Worm (Caenorhabditis elegans) whole organism, early embryonic: ENCODE results near the gene H01G02.1.

Source experiments
- B0310.2 ChIP-seq: sonication (generic microtip); optimal IDR thresholded peaks from 2 replicates; lab custom pipeline; 2016; ENCODE audit warnings: mild to moderate bottlenecking, missing genetic modification characterization, missing compliant biosample characterization
- F13C5.2 ChIP-seq: sonication (generic microtip); optimal IDR thresholded peaks from 2 replicates; lab custom pipeline; 2017; ENCODE audit warnings: mild to moderate bottlenecking, missing genetic modification characterization, inconsistent platforms, missing compliant biosample characterization
- aly-1 ChIP-seq: sonication (generic microtip); optimal IDR thresholded peaks from 2 replicates; lab custom pipeline; 2016; ENCODE audit warnings: missing genetic modification characterization, missing compliant biosample characterization
- ama-1 ChIP-seq: fragments of 150-350 bp; optimal IDR thresholded peaks from 2 replicates; lab custom pipeline; 2014
- ceh-13 ChIP-seq: fragments of 200-800 bp; sonication (Bioruptor generic); optimal IDR thresholded peaks from 2 replicates; lab custom pipeline; 2018; ENCODE audit warnings: mild to moderate bottlenecking, missing genetic modification characterization, missing compliant biosample characterization
- ceh-36 ChIP-seq: sonication (generic microtip); optimal IDR thresholded peaks from 2 replicates; lab custom pipeline; 2016; ENCODE audit warnings: missing genetic modification characterization, inconsistent platforms, missing compliant biosample characterization
- ets-7 ChIP-seq: sonication (generic microtip); optimal IDR thresholded peaks from 2 replicates; lab custom pipeline; 2016; ENCODE audit warnings: missing genotype, missing genetic modification characterization, missing compliant biosample characterization
- flt-1 ChIP-seq: fragments of 200-800 bp; sonication (Bioruptor generic); IDR thresholded peaks from 2 replicates; pipeline ENCODE4 v1.3.6; 2022; ENCODE audit warnings: missing genetic modification characterization, missing compliant biosample characterization
- hmbx-1 ChIP-seq: sonication (generic microtip); optimal IDR thresholded peaks from 2 replicates; lab custom pipeline; 2016; ENCODE audit warnings: mild to moderate bottlenecking, missing genetic modification characterization, missing compliant biosample characterization
- hmg-4 ChIP-seq: fragments of 200-800 bp; sonication (Bioruptor generic); optimal IDR thresholded peaks from 2 replicates; lab custom pipeline; 2018; ENCODE audit warnings: mild to moderate bottlenecking, missing genetic modification characterization, missing compliant biosample characterization
- hnd-1 ChIP-seq: sonication (generic microtip); optimal IDR thresholded peaks from 2 replicates; lab custom pipeline; 2016; ENCODE audit warnings: missing genetic modification characterization, missing compliant biosample characterization
- pes-1 ChIP-seq: fragments of 200-800 bp; sonication (Bioruptor generic); IDR thresholded peaks from 2 replicates; pipeline ENCODE4 v1.3.6; 2022; ENCODE audit warnings: missing genetic modification reagents, missing genetic modification characterization, missing compliant biosample characterization
- scrt-1 ChIP-seq: fragments of 200-800 bp; sonication (Bioruptor generic); IDR thresholded peaks from 2 replicates; pipeline ENCODE4 v1.3.6; 2022; ENCODE audit warnings: missing genetic modification characterization, missing compliant biosample characterization
- sea-1 ChIP-seq: fragments of 200-800 bp; sonication (Bioruptor generic); conservative IDR thresholded peaks from 2 replicates; pipeline ENCODE4 v1.3.6; 2022; ENCODE audit warnings: missing genetic modification characterization, missing compliant biosample characterization
- tbx-11 ChIP-seq: fragments of 200-800 bp; sonication (Bioruptor generic); IDR thresholded peaks from 2 replicates; pipeline ENCODE4 v1.3.6; 2022; ENCODE audit warnings: missing genetic modification characterization, missing compliant biosample characterization
- tbx-37 ChIP-seq: fragments of 200-800 bp; sonication (Bioruptor generic); conservative IDR thresholded peaks from 2 replicates; pipeline ENCODE4 v1.3.6; 2022; ENCODE audit warnings: missing genetic modification reagents, missing genetic modification characterization, missing compliant biosample characterization
- tra-4 ChIP-seq: sonication (generic microtip); optimal IDR thresholded peaks from 2 replicates; lab custom pipeline; 2017; ENCODE audit warnings: missing genetic modification characterization, missing compliant biosample characterization

H01G02.1 gene

DNA sequence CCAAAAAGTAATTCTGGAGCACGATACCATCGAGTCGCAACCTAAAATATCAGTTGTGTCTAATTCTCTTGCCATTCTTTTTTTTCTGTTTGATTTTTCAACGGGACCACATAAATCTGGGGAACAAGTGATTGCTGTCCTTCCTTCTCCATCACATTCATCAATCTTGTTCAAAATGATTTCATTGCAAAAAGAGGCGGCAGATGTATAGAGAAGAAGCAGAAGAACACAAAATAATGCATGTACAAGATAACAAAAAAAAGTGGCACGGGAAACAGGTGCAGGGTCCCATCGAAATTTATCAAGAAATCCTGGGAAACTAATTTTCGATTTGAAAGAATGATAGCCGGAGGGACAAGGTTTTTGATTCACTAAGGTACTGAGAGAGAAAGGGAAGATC lies 4.7 kb downstream of the H01G02.1 start:
- TF ChIP-seq F13C5.2 (tag; lab: Kevin White, UChicago) (no peak), flt-1 (no peak)

ce11 chrIV:11796818-11797217 lies 7.1 kb downstream of the H01G02.1 start:
- no peak for TF ChIP-seq scrt-1 (GFP tag; lab: Robert Waterston, UW)

- TF ChIP-seq ets-7 (tag; lab: Kevin White, UChicago) (no peak), scrt-1 (GFP tag; lab: Robert Waterston, UW) (no peak), pes-1 (GFP tag; lab: Robert Waterston, UW) (no peak), hmbx-1 (tag; lab: Kevin White, UChicago) (no peak), tra-4 (tag; lab: Kevin White, UChicago) (no peak), ceh-36 (tag; lab: Kevin White, UChicago) (no peak), hmg-4 (GFP tag; lab: Kevin White, UChicago) (no peak), tbx-11 (GFP tag; lab: Robert Waterston, UW) (no peak), F13C5.2 (tag; lab: Kevin White, UChicago) (no peak), sea-1 (no peak), flt-1 (no peak), B0310.2 (tag; lab: Kevin White, UChicago) (no peak), hnd-1 (tag; lab: Kevin White, UChicago) (no peak), aly-1 (no peak), ceh-13 (GFP tag; lab: Kevin White, UChicago) (no peak), ama-1 (no peak), tbx-37 (GFP tag; lab: Robert Waterston, UW) (no peak)
Observed at ce11 chrIV:11795964-11796363, 8.0 kb downstream of the H01G02.1 start.

DNA sequence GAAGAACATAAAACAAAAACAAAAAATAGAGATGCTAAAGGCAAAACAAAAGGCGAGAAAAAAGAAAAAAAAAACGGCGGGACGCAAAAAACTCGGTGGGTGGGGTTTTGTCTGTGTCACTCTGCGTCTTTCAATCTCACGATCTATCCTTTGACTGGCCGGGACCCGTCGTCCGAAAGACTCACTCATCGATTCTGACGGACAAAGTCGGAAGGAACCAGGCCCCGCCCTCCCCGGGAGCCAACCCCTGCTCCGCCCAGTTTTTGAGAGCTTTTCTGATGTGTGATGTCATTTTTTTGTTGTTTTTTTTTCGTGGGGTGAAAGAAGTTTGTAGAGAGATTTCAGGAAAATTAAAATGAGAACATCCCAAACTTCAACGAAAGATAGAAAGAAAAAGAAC lies 10.8 kb downstream of the H01G02.1 start:
- no peak for TF ChIP-seq F13C5.2 (tag; lab: Kevin White, UChicago)
- no peak for TF ChIP-seq ets-7 (tag; lab: Kevin White, UChicago)
- no peak for TF ChIP-seq ceh-13 (GFP tag; lab: Kevin White, UChicago)
- no peak for TF ChIP-seq hmg-4 (GFP tag; lab: Kevin White, UChicago)
- TF ChIP-seq sea-1 = no peak
- no peak for TF ChIP-seq scrt-1 (GFP tag; lab: Robert Waterston, UW)
- no peak for TF ChIP-seq tbx-37 (GFP tag; lab: Robert Waterston, UW)
- TF ChIP-seq pes-1 (GFP tag; lab: Robert Waterston, UW) = no peak
- TF ChIP-seq flt-1 = no peak
- TF ChIP-seq hnd-1 (tag; lab: Kevin White, UChicago) = no peak
- no peak for TF ChIP-seq tbx-11 (GFP tag; lab: Robert Waterston, UW)
- TF ChIP-seq ceh-36 (tag; lab: Kevin White, UChicago) = no peak
- no peak for TF ChIP-seq hmbx-1 (tag; lab: Kevin White, UChicago)

DNA sequence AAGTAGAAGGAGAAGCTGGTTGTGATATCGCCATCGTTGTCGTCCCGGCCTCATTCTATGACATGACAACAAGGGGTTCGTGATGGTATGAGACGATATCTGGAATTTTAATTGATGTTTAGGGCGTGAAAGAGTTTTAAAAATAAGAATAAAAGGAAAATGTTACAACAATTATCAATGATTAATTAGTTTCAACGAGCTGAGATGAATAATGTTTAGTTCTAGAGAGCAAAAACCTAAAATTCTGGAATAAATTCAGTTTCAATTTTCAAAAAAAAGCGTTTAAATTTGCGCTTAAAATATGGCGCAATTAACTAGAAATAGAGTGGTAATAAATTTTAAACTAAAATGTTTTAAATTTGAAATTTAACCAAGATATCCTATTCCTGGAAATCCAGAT lies 11.5 kb downstream of the H01G02.1 start, which contains the start of gene H01G02.3:
Gene H01G02.3 (minus strand): TSS at position 101 of the 400 bp plus-strand sequence.
- TF ChIP-seq sea-1 = no peak
- TF ChIP-seq hmg-4 (GFP tag; lab: Kevin White, UChicago) = no peak
- no peak for TF ChIP-seq hnd-1 (tag; lab: Kevin White, UChicago)
- TF ChIP-seq ets-7 (tag; lab: Kevin White, UChicago) = no peak
- no peak for TF ChIP-seq flt-1
- no peak for TF ChIP-seq pes-1 (GFP tag; lab: Robert Waterston, UW)
- no peak for TF ChIP-seq ama-1
- TF ChIP-seq scrt-1 (GFP tag; lab: Robert Waterston, UW) = no peak
- TF ChIP-seq ceh-36 (tag; lab: Kevin White, UChicago) = no peak
- TF ChIP-seq tbx-37 (GFP tag; lab: Robert Waterston, UW) = no peak
- TF ChIP-seq F13C5.2 (tag; lab: Kevin White, UChicago) = no peak
- TF ChIP-seq B0310.2 (tag; lab: Kevin White, UChicago) = no peak
- no peak for TF ChIP-seq aly-1
- TF ChIP-seq tbx-11 (GFP tag; lab: Robert Waterston, UW) = no peak
- no peak for TF ChIP-seq tra-4 (tag; lab: Kevin White, UChicago)

DNA sequence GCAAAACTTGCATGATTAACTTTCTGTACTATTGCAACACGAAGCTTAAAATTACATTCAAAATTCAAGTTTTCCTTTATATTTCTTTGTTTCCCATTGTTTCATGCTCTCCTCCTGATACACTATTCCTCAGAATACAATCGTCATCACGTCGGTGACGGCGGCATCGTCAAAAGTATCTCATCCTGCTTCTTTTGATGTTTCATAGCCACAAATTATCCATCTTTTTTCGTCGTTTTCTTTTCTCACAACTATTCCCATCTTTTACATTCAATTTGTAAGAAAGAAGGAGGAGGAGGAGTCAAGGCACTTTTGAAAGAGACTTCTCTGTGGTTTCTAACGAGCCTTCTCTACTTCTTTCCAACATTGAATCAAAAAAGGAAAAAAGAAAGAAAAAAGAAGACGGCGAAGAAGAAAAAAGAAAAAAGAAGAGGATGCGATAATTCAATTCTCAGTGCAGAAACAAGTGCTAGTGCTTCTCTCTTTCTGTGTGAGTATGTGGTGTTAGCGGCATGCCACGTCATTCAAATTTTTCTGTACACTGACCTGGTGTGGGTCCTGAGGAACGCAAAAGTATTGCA lies 15.5 kb downstream of the H01G02.1 start:
- TF ChIP-seq sea-1 (no peak), F13C5.2 (tag; lab: Kevin White, UChicago) (no peak), tbx-37 (GFP tag; lab: Robert Waterston, UW) (no peak)

- no peak for TF ChIP-seq tra-4 (tag; lab: Kevin White, UChicago)
Observed at ce11 chrIV:11787793-11788192, 16.2 kb downstream of the H01G02.1 start.

DNA sequence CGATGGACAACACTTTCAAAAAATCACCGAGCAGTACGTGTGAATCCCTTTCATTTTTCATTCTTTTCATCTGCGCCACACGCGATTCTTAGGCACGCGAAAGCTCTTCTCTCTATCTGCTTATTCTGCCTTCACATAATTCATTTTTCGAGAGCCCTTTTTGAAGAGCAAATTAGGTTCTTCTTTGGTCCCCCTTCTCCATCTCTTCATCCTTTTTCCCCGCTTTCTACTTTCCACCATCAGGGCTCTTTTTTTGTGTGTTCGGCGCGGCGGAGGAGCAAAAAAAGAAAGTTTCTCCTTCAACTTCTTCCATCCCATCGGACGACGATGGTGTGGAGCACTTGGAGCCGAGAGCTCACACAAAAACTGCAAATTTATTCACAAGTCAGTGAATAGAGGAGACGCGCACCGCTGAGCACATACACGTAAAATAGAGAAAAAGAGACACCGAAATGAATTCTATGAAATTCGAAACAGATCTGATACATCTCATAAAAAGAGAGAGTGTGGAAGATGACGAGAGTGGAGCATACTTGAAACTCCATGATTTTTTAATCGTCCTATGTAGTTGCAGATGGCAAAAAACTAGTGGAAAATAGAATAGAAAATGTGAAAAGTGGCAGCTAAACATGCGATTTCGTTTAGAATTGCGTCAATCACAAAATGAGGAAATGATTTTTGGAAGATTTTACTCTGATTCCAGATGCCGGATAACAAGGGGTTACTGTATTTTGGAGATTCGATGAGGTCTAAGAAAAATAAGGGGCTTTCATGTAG lies 18.7 kb downstream of the H01G02.1 start:
- TF ChIP-seq B0310.2 (tag; lab: Kevin White, UChicago) = no peak
- no peak for TF ChIP-seq scrt-1 (GFP tag; lab: Robert Waterston, UW)
- no peak for TF ChIP-seq hnd-1 (tag; lab: Kevin White, UChicago)
- no peak for TF ChIP-seq tbx-11 (GFP tag; lab: Robert Waterston, UW)
- TF ChIP-seq pes-1 (GFP tag; lab: Robert Waterston, UW) = no peak
- no peak for TF ChIP-seq aly-1
